Worm (Caenorhabditis elegans): ENCODE measurements around the gene F38B7.10.

- TF ChIP-seq nhr-11 (tag; optimal IDR thresholded peaks at IDR 0.05) (no peak), hmg-1.1 (GFP tag; IDR thresholded peaks at IDR 0.05) (no peak), mep-1 (tag; optimal IDR thresholded peaks at IDR 0.05) (no peak), pha-4 (GFP tag; IDR thresholded peaks at IDR 0.05) (no peak), pha-4 (tag; optimal IDR thresholded peaks at IDR 0.05) (no peak), ces-1 (GFP tag; optimal IDR thresholded peaks at IDR 0.05) (no peak), ctbp-1 (GFP tag; IDR thresholded peaks at IDR 0.05) (no peak), lin-13 (GFP tag; optimal IDR thresholded peaks at IDR 0.05) (no peak), snpc-4 (tag; optimal IDR thresholded peaks at IDR 0.05) (no peak), Y105C5A.15 (GFP tag; IDR thresholded peaks at IDR 0.05) (no peak), php-3 (GFP tag; IDR thresholded peaks at IDR 0.05) (no peak), nhr-6 (tag; optimal IDR thresholded peaks at IDR 0.05) (no peak), lsy-2 (tag; optimal IDR thresholded peaks at IDR 0.05) (no peak)
Observed at ce11 chrV:11517789-11518188, 27.5 kb upstream of the F38B7.10 start, which contains the start of gene C55A6.4.
